Fruit fly (Drosophila melanogaster): ENCODE results near the gene pod1.

DNA sequence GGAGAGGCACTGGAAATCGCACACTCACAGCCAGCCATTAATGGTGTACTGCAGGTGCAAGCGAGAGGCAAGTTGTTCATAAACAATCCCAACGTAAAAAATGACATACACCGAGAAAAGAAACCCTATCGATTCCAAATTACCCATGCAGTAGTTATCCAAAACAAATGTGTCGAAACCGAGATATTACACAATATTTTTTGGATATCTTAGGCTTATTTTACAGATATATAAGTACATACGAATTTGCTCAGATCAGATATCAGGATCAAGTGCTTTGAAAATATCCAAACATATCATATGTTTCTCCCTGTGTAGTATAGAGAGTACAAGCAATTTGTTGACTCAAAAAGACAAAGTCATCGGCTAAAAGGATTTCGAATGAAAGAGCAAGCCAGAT is 26.1 kb upstream of the pod1 start:
- TF ChIP-seq CG8478 (optimal IDR thresholded peaks at IDR 0.05) (no peak), CTCF (optimal IDR thresholded peaks at IDR 0.05) (no peak)
